Fruit fly (Drosophila melanogaster) Kc167 (cell line): ENCODE results near the gene sgg.

ENCODE experiments used
- Myc ChIP-seq: fragments of >200 bp; optimal IDR thresholded peaks from 2 replicates; lab custom pipeline; 2017; ENCODE audit warnings: missing external identifiers
- Sin3A ChIP-seq: fragments of >200 bp; optimal IDR thresholded peaks from 2 replicates; lab custom pipeline; 2018; ENCODE audit warnings: missing external identifiers
- h ChIP-seq: fragments of >200 bp; optimal IDR thresholded peaks from 3 replicates; lab custom pipeline; 2018; ENCODE audit warnings: missing external identifiers
- insv ChIP-seq: fragments of >200 bp; optimal IDR thresholded peaks from 3 replicates; lab custom pipeline; 2018; ENCODE audit warnings: missing external identifiers
- psq ChIP-seq: fragments of >200 bp; optimal IDR thresholded peaks from 2 replicates; lab custom pipeline; 2017; ENCODE audit warnings: missing external identifiers
- ttk ChIP-seq: sonication (Bioruptor generic); optimal IDR thresholded peaks from 2 replicates; lab custom pipeline; 2017; ENCODE audit warnings: missing external identifiers

The sgg gene

dm6 chrX:2653533-2654296 lies 20.0 kb downstream of the sgg start:
- no peak for TF ChIP-seq insv
- TF ChIP-seq ttk: no peak
- no peak for TF ChIP-seq Myc (lab: Kevin White, UChicago)
- no peak for TF ChIP-seq Sin3A (lab: Kevin White, UChicago)
- TF ChIP-seq psq (lab: Kevin White, UChicago): no peak
- TF ChIP-seq h (lab: Kevin White, UChicago): no peak

- TF ChIP-seq Myc (lab: Kevin White, UChicago) (no peak), ttk (no peak)
These were observed 21.7 kb downstream of the sgg start for dm6 chrX:2655479-2655878.

- no peak for TF ChIP-seq ttk
These were observed 22.2 kb downstream of the sgg start for dm6 chrX:2655998-2656397.

- TF ChIP-seq Sin3A (lab: Kevin White, UChicago) (no peak), ttk (no peak), psq (lab: Kevin White, UChicago) (no peak), Myc (lab: Kevin White, UChicago) (no peak), insv (no peak)
These were observed 23.5 kb downstream of the sgg start for dm6 chrX:2657220-2657619.

- TF ChIP-seq h (lab: Kevin White, UChicago) (no peak), psq (lab: Kevin White, UChicago) (no peak), Myc (lab: Kevin White, UChicago) (no peak), ttk (no peak), insv (no peak), Sin3A (lab: Kevin White, UChicago) (no peak)
These were observed 24.6 kb downstream of the sgg start for dm6 chrX:2658258-2658853.

- TF ChIP-seq psq (lab: Kevin White, UChicago): no peak
- TF ChIP-seq insv: no peak
These were observed 25.8 kb downstream of the sgg start for dm6 chrX:2659430-2660075.

- TF ChIP-seq insv (no peak), Myc (lab: Kevin White, UChicago) (no peak), h (lab: Kevin White, UChicago) (no peak), psq (lab: Kevin White, UChicago) (no peak), Sin3A (lab: Kevin White, UChicago) (no peak), ttk (no peak)
These were observed 28.0 kb downstream of the sgg start for dm6 chrX:2661758-2662157.

- TF ChIP-seq ttk (no peak), h (lab: Kevin White, UChicago) (no peak), psq (lab: Kevin White, UChicago) (no peak), Sin3A (lab: Kevin White, UChicago) (no peak), Myc (lab: Kevin White, UChicago) (no peak), insv (no peak)
These were observed 28.9 kb downstream of the sgg start for dm6 chrX:2662540-2663133.

- TF ChIP-seq ttk (no peak), Myc (lab: Kevin White, UChicago) (no peak), insv (no peak), Sin3A (lab: Kevin White, UChicago) (no peak), h (lab: Kevin White, UChicago) (no peak), psq (lab: Kevin White, UChicago) (no peak)
These were observed 29.7 kb downstream of the sgg start for dm6 chrX:2663416-2663815.

- TF ChIP-seq psq (lab: Kevin White, UChicago): no peak
- TF ChIP-seq h (lab: Kevin White, UChicago): no peak
- TF ChIP-seq insv: no peak
- no peak for TF ChIP-seq Sin3A (lab: Kevin White, UChicago)
- TF ChIP-seq ttk: no peak
- no peak for TF ChIP-seq Myc (lab: Kevin White, UChicago)
These were observed 43.4 kb downstream of the sgg start for dm6 chrX:2677024-2677589.

- no peak for TF ChIP-seq insv
- TF ChIP-seq Myc (lab: Kevin White, UChicago): no peak
These were observed 47.8 kb downstream of the sgg start, which contains the start of gene HLH3B for dm6 chrX:2681601-2682000. Gene HLH3B (minus strand): TSS chrX:2681723.

dm6 chrX:2682832-2683231 lies 49.1 kb downstream of the sgg start, which contains the start of gene CG2652:
Gene CG2652 (minus strand): TSS chrX:2682932.
- TF ChIP-seq psq (lab: Kevin White, UChicago) (no peak), h (lab: Kevin White, UChicago) (no peak), ttk (no peak), insv (no peak), Myc (lab: Kevin White, UChicago) (no peak), Sin3A (lab: Kevin White, UChicago) (no peak)
